Worm (Caenorhabditis elegans): Measurements from ENCODE around the gene srh-252.

- no peak for TF ChIP-seq F37B4.10 (GFP tag; IDR thresholded peaks at IDR 0.05)
- no peak for TF ChIP-seq tbp1 (GFP tag; optimal IDR thresholded peaks at IDR 0.05)
- TF ChIP-seq pha-4 (tag; optimal IDR thresholded peaks at IDR 0.05), result no peak
- TF ChIP-seq zfh-2 (GFP tag; conservative IDR thresholded peaks at IDR 0.05), result no peak
- no peak for TF ChIP-seq lin-54 (GFP tag; optimal IDR thresholded peaks at IDR 0.05)
- no peak for TF ChIP-seq sdz-38 (tag; optimal IDR thresholded peaks at IDR 0.05)
- no peak for TF ChIP-seq F10E7.11 (tag; optimal IDR thresholded peaks at IDR 0.05)
- TF ChIP-seq hlh-12 (tag; optimal IDR thresholded peaks at IDR 0.05), result no peak
- TF ChIP-seq madf-6 (GFP tag; IDR thresholded peaks at IDR 0.05), result no peak
- no peak for TF ChIP-seq unc-62 (GFP tag; optimal IDR thresholded peaks at IDR 0.05)
- no peak for TF ChIP-seq ceh-91 (GFP tag; IDR thresholded peaks at IDR 0.05)
- TF ChIP-seq dox-1 (GFP tag; IDR thresholded peaks at IDR 0.05), result no peak
- TF ChIP-seq snpc-4 (GFP tag; optimal IDR thresholded peaks at IDR 0.05), result no peak
- TF ChIP-seq snpc-4 (tag; optimal IDR thresholded peaks at IDR 0.05), result no peak
Measured at ce11 chrV:17178457-17178856, 44.7 kb downstream of the srh-252 start, which contains the start of gene srh-174.
